Fruit fly (Drosophila melanogaster) whole organism, adult: Measurements from ENCODE around the gene Tm1.

Experiments used
- CG11617 ChIP-seq: fragments of 200-800 bp; sonication (Bioruptor generic); optimal IDR thresholded peaks from 2 replicates; lab custom pipeline; 2017; ENCODE audit warnings: mild to moderate bottlenecking, missing biosample characterization, missing genetic modification reagents, missing genetic modification characterization
- CG1620 ChIP-seq: fragments of 200-800 bp; sonication (Bioruptor generic); optimal IDR thresholded peaks from 2 replicates; lab custom pipeline; 2016; ENCODE audit warnings: missing biosample characterization, missing genetic modification characterization
- CG33017 ChIP-seq: fragments of 200-800 bp; sonication (Bioruptor generic); optimal IDR thresholded peaks from 2 replicates; lab custom pipeline; 2018; ENCODE audit warnings: missing biosample characterization, mild to moderate bottlenecking, missing genetic modification characterization, moderate library complexity
- CG5204 ChIP-seq: fragments of 200-800 bp; sonication (Bioruptor generic); optimal IDR thresholded peaks from 2 replicates; lab custom pipeline; 2016; ENCODE audit warnings: missing biosample characterization, missing genetic modification characterization
- CG7045 ChIP-seq: fragments of 200-800 bp; sonication (Bioruptor generic); optimal IDR thresholded peaks from 2 replicates; lab custom pipeline; 2017; ENCODE audit warnings: missing biosample characterization, mild to moderate bottlenecking, missing genetic modification characterization
- CG7101 ChIP-seq: fragments of 200-800 bp; sonication (Bioruptor generic); optimal IDR thresholded peaks from 2 replicates; lab custom pipeline; 2018; ENCODE audit warnings: missing biosample characterization, mild to moderate bottlenecking, missing genetic modification characterization, moderate library complexity
- Clk ChIP-seq: fragments of 200-800 bp; sonication (Bioruptor generic); optimal IDR thresholded peaks from 2 replicates; lab custom pipeline; 2017; ENCODE audit warnings: missing biosample characterization, missing genetic modification characterization
- Crg-1 ChIP-seq: fragments of 200-800 bp; sonication (Bioruptor generic); optimal IDR thresholded peaks from 2 replicates; lab custom pipeline; 2016; ENCODE audit warnings: missing biosample characterization, missing genetic modification characterization
- cic ChIP-seq: fragments of 200-800 bp; sonication (Bioruptor generic); optimal IDR thresholded peaks from 2 replicates; lab custom pipeline; 2017; ENCODE audit warnings: missing biosample characterization, mild to moderate bottlenecking, missing genetic modification characterization, moderate library complexity
- cnc ChIP-seq, 2 experiments: fragments of >200 bp; optimal IDR thresholded peaks; 2 replicates each; lab custom pipeline; 2017
- kay ChIP-seq: fragments of 200-800 bp; sonication (Bioruptor generic); peaks from one replicate; lab custom pipeline; 2016; ENCODE audit warnings: missing biosample characterization, missing genetic modification characterization, borderline replicate concordance
- ovo ChIP-seq: fragments of 200-800 bp; sonication (Bioruptor generic); optimal IDR thresholded peaks from 2 replicates; lab custom pipeline; 2016; ENCODE audit warnings: missing biosample characterization, missing genetic modification characterization
- pad ChIP-seq: fragments of 200-800 bp; sonication (Bioruptor generic); optimal IDR thresholded peaks from 3 replicates; lab custom pipeline; 2017; ENCODE audit warnings: missing biosample characterization, missing genetic modification characterization, mild to moderate bottlenecking, moderate library complexity, missing genetic modification reagents
- toe ChIP-seq: fragments of 200-800 bp; sonication (Bioruptor generic); optimal IDR thresholded peaks from 2 replicates; lab custom pipeline; 2016; ENCODE audit warnings: missing biosample characterization, missing genetic modification characterization

DNA sequence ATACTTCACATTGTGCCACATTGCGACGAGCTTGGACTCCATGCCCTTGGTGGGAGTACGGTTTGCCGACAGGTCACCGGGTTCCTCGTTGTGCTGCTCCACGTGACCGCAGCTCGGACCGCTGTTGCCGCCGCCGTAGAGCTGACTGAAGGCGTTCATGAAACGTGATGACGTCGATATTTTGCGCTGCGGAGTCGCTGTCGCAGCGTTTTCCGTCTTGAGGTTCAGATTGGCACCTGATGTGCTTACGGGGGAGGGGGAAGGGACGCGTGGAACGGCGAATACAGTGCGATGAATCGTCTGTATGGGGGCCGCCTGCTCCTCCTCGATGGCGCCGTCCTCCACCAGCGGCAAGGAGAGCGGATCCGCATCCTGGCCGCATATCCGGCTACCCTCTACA, 78.1 kb downstream of the Tm1 start:
- TF ChIP-seq ovo (GFP tag; lab: Kevin White, UChicago) (no peak), CG1620 (GFP tag; lab: Kevin White, UChicago) (no peak), cic (GFP tag; lab: Kevin White, UChicago) (no peak), Crg-1 (GFP tag; lab: Kevin White, UChicago) (no peak), CG11617 (GFP tag; lab: Kevin White, UChicago) (no peak), Clk (GFP tag; lab: Kevin White, UChicago) (no peak), toe (no peak), kay (GFP tag; lab: Kevin White, UChicago) (no peak), CG33017 (no peak), pad (GFP tag; lab: Kevin White, UChicago) (no peak), CG7045 (GFP tag; lab: Kevin White, UChicago) (no peak), CG5204 (GFP tag; lab: Kevin White, UChicago) (no peak), CG7101 (no peak), cnc (optimal IDR thresholded peaks at IDR 0.05; lab: Kevin White, UChicago) (no peak)
